Fruit fly (Drosophila melanogaster) whole organism, embryonic: ENCODE data around the gene Nmdar2.

ENCODE experiments used
- Asciz ChIP-seq: fragments of 200-800 bp; sonication (Bioruptor generic); optimal IDR thresholded peaks from 2 replicates; lab custom pipeline; 2017; ENCODE audit warnings: missing biosample characterization, mild to moderate bottlenecking, missing genetic modification characterization, missing genetic modification reagents
- B-H1 ChIP-seq: fragments of 200-800 bp; sonication (Bioruptor generic); IDR thresholded peaks from 3 replicates; pipeline ENCODE4 v1.3.6; 2022; ENCODE audit warnings: missing biosample characterization, missing genetic modification characterization
- C15 ChIP-seq: fragments of 200-800 bp; sonication (Bioruptor generic); IDR thresholded peaks from 3 replicates; pipeline ENCODE4 v1.3.6; 2022; ENCODE audit warnings: missing biosample characterization, missing genetic modification characterization
- CG10654 ChIP-seq: fragments of 200-800 bp; sonication (Bioruptor generic); optimal IDR thresholded peaks from 2 replicates; lab custom pipeline; 2016; ENCODE audit warnings: missing biosample characterization, missing genetic modification characterization
- CG11560 ChIP-seq: fragments of 200-800 bp; sonication (Bioruptor generic); IDR thresholded peaks from 3 replicates; pipeline ENCODE4 v1.3.6; 2022; ENCODE audit warnings: missing biosample characterization, missing genetic modification characterization
- CG14441 ChIP-seq: fragments of 200-800 bp; sonication (Bioruptor generic); IDR thresholded peaks from 2 replicates; pipeline ENCODE4 v1.3.6; 2022; ENCODE audit warnings: missing biosample characterization, missing genetic modification characterization
- CG15696 ChIP-seq: fragments of 200-800 bp; sonication (Bioruptor generic); optimal IDR thresholded peaks from 2 replicates; lab custom pipeline; 2019; ENCODE audit warnings: missing biosample characterization, mild to moderate bottlenecking, missing genetic modification characterization, moderate library complexity
- CG17361 ChIP-seq: fragments of 200-800 bp; sonication (Bioruptor generic); IDR thresholded peaks from 3 replicates; pipeline ENCODE4 v1.3.6; 2022; ENCODE audit warnings: missing biosample characterization, missing genetic modification characterization
- CG30403 ChIP-seq: fragments of 200-800 bp; sonication (Bioruptor generic); optimal IDR thresholded peaks from 3 replicates; lab custom pipeline; 2016; ENCODE audit warnings: missing biosample characterization, missing genetic modification characterization
- CG4820 ChIP-seq: fragments of 200-800 bp; sonication (Bioruptor generic); optimal IDR thresholded peaks from 3 replicates; lab custom pipeline; 2016; ENCODE audit warnings: missing biosample characterization, missing genetic modification characterization
- CG6272 ChIP-seq: fragments of 200-800 bp; sonication (Bioruptor generic); IDR thresholded peaks from 2 replicates; pipeline ENCODE4 v1.3.6; 2022; ENCODE audit warnings: missing biosample characterization, missing genetic modification characterization
- CG8765 ChIP-seq: fragments of 200-800 bp; sonication (Bioruptor generic); IDR thresholded peaks from 2 replicates; pipeline ENCODE4 v1.3.6; 2022; ENCODE audit warnings: missing biosample characterization, missing genetic modification characterization
- CG9609 ChIP-seq: fragments of 200-800 bp; sonication (Bioruptor generic); optimal IDR thresholded peaks from 3 replicates; lab custom pipeline; 2016; ENCODE audit warnings: missing biosample characterization, missing genetic modification characterization
- CG9797 ChIP-seq: fragments of 200-800 bp; sonication (Bioruptor generic); optimal IDR thresholded peaks from 3 replicates; lab custom pipeline; 2018; ENCODE audit warnings: missing biosample characterization, mild to moderate bottlenecking, missing genetic modification characterization
- CkIIα-i1 ChIP-seq: fragments of 200-800 bp; sonication (Bioruptor generic); IDR thresholded peaks from 2 replicates; pipeline ENCODE4 v1.3.6; 2022; ENCODE audit warnings: missing biosample characterization, missing genetic modification characterization
- Deaf1 ChIP-seq: fragments of 200-800 bp; optimal IDR thresholded peaks from 3 replicates; lab custom pipeline; 2019; ENCODE audit warnings: missing biosample characterization, mild to moderate bottlenecking, missing genetic modification characterization, moderate library complexity
- Elba2 ChIP-seq: fragments of 200-800 bp; sonication (Bioruptor generic); optimal IDR thresholded peaks from 3 replicates; lab custom pipeline; 2016; ENCODE audit warnings: missing biosample characterization, missing genetic modification characterization
- Hmx ChIP-seq: fragments of 200-800 bp; sonication (Bioruptor generic); optimal IDR thresholded peaks from 2 replicates; lab custom pipeline; 2016; ENCODE audit warnings: missing biosample characterization, missing genetic modification characterization
- Lhr ChIP-seq: fragments of 200-800 bp; sonication (Bioruptor generic); optimal IDR thresholded peaks from 3 replicates; lab custom pipeline; 2017; ENCODE audit warnings: mild to moderate bottlenecking, missing biosample characterization, missing genetic modification reagents, missing genetic modification characterization
- MBD-R2 ChIP-seq: fragments of 200-800 bp; sonication (Bioruptor generic); IDR thresholded peaks from 2 replicates; pipeline ENCODE4 v1.3.6; 2022; ENCODE audit warnings: missing biosample characterization, missing genetic modification characterization
- MESR4 ChIP-seq: fragments of 200-800 bp; sonication (Bioruptor generic); optimal IDR thresholded peaks from 2 replicates; lab custom pipeline; 2018; ENCODE audit warnings: missing biosample characterization, mild to moderate bottlenecking, missing genetic modification characterization, moderate library complexity
- Neu2 ChIP-seq: fragments of 200-800 bp; sonication (Bioruptor generic); optimal IDR thresholded peaks from 3 replicates; lab custom pipeline; 2016; ENCODE audit warnings: missing biosample characterization, missing genetic modification characterization, borderline replicate concordance
- Oaz ChIP-seq: fragments of 200-800 bp; sonication (Bioruptor generic); IDR thresholded peaks from 2 replicates; pipeline ENCODE4 v1.3.6; 2022; ENCODE audit warnings: missing biosample characterization, missing genetic modification characterization
- Oli ChIP-seq: fragments of 200-800 bp; sonication (Bioruptor generic); optimal IDR thresholded peaks from 2 replicates; lab custom pipeline; 2018; ENCODE audit warnings: missing biosample characterization, mild to moderate bottlenecking, missing genetic modification characterization, moderate library complexity
- Pdp1 ChIP-seq, 2 experiments: fragments of 200-800 bp; sonication (Bioruptor generic); optimal IDR thresholded peaks; 3 replicates each; lab custom pipeline; 2016; ENCODE audit warnings: missing biosample characterization in 2 of 2, missing genetic modification characterization in 2 of 2, mild to moderate bottlenecking in 1 of 2, moderate library complexity in 1 of 2
- br ChIP-seq: fragments of >200 bp; optimal IDR thresholded peaks from 2 replicates; lab custom pipeline; 2017
- cato ChIP-seq: fragments of 200-800 bp; sonication (Bioruptor generic); optimal IDR thresholded peaks from 2 replicates; lab custom pipeline; 2016; ENCODE audit warnings: missing biosample characterization, missing genetic modification characterization, borderline replicate concordance
- ci ChIP-seq: fragments of 200-800 bp; sonication (Bioruptor generic); IDR thresholded peaks from 3 replicates; pipeline ENCODE4 v1.3.6; 2022; ENCODE audit warnings: missing biosample characterization, missing genetic modification characterization
- corto ChIP-seq: fragments of 200-800 bp; sonication (Bioruptor generic); optimal IDR thresholded peaks from 2 replicates; lab custom pipeline; 2016; ENCODE audit warnings: missing biosample characterization, mild to moderate bottlenecking, missing genetic modification characterization, moderate library complexity
- crp ChIP-seq, 2 experiments: fragments of 200-800 bp; sonication (Bioruptor generic); optimal IDR thresholded peaks; 2 replicates in 1 of 2; 3 replicates in 1 of 2; lab custom pipeline; 2017; ENCODE audit warnings: missing biosample characterization in 2 of 2, missing genetic modification characterization in 2 of 2, mild to moderate bottlenecking in 1 of 2, moderate library complexity in 1 of 2
- danr ChIP-seq: fragments of 200-800 bp; sonication (Bioruptor generic); IDR thresholded peaks from 2 replicates; pipeline ENCODE4 v1.3.6; 2022; ENCODE audit warnings: missing biosample characterization, missing genetic modification characterization
- dpn ChIP-seq, 2 experiments: fragments of 200-800 bp; sonication (Bioruptor generic); optimal IDR thresholded peaks; 3 replicates each; lab custom pipeline; 2016; ENCODE audit warnings: missing biosample characterization in 2 of 2, missing genetic modification characterization in 2 of 2
- ken ChIP-seq: fragments of 200-800 bp; sonication (Bioruptor generic); IDR thresholded peaks from 3 replicates; pipeline ENCODE4 v1.3.6; 2022; ENCODE audit warnings: missing biosample characterization, missing genetic modification characterization
- lbe ChIP-seq: fragments of 200-800 bp; sonication (Bioruptor generic); optimal IDR thresholded peaks from 2 replicates; lab custom pipeline; 2016; ENCODE audit warnings: missing biosample characterization, mild to moderate bottlenecking, missing genetic modification characterization
- lmd ChIP-seq: fragments of 200-800 bp; sonication (Bioruptor generic); IDR thresholded peaks from 2 replicates; pipeline ENCODE4 v1.3.6; 2022; ENCODE audit warnings: missing biosample characterization, missing genetic modification characterization
- nmo ChIP-seq: fragments of 200-800 bp; sonication (Bioruptor generic); optimal IDR thresholded peaks from 2 replicates; lab custom pipeline; 2018; ENCODE audit warnings: missing biosample characterization, mild to moderate bottlenecking, missing genetic modification characterization, moderate library complexity
- pan ChIP-seq, 4 experiments: fragments of >200 bp in 3 of 4; fragments of 200-800 bp in 1 of 4; sonication (Bioruptor generic) in 1 of 4; optimal IDR thresholded peaks in 3 of 4; IDR thresholded peaks in 1 of 4; 2 replicates each; pipeline versions ENCODE4 v1.3.6 to Lab custom; 2017 to 2022; ENCODE audit warnings: missing biosample characterization in 2 of 4, missing genetic modification characterization in 2 of 4, mixed read lengths in 1 of 4
- prd ChIP-seq, 3 experiments: fragments of >200 bp in 2 of 3; fragments of 200-800 bp in 1 of 3; sonication (Bioruptor generic) in 1 of 3; optimal IDR thresholded peaks in 2 of 3; IDR thresholded peaks in 1 of 3; 2 replicates in 2 of 3; 3 replicates in 1 of 3; pipeline versions ENCODE4 v1.3.6 to Lab custom; 2017 to 2022; ENCODE audit warnings: missing biosample characterization in 1 of 3, missing genetic modification characterization in 1 of 3
- pzg ChIP-seq: fragments of 200-800 bp; sonication (Bioruptor generic); optimal IDR thresholded peaks from 3 replicates; lab custom pipeline; 2018; ENCODE audit warnings: missing biosample characterization, mild to moderate bottlenecking, missing genetic modification characterization, moderate library complexity
- row ChIP-seq: fragments of 200-800 bp; sonication (Bioruptor generic); IDR thresholded peaks from 3 replicates; pipeline ENCODE4 v1.3.6; 2022; ENCODE audit warnings: missing biosample characterization, missing genetic modification characterization
- sens ChIP-seq: fragments of 200-800 bp; sonication (Bioruptor generic); peaks from one replicate; lab custom pipeline; 2016; ENCODE audit warnings: missing biosample characterization, missing genetic modification characterization
- sr ChIP-seq: fragments of 200-800 bp; sonication (Bioruptor generic); IDR thresholded peaks from 3 replicates; pipeline ENCODE4 v1.3.6; 2022; ENCODE audit warnings: missing biosample characterization, missing genetic modification characterization
- ssp ChIP-seq: fragments of 200-800 bp; sonication (Bioruptor generic); IDR thresholded peaks from 2 replicates; pipeline ENCODE4 v1.3.6; 2022; ENCODE audit warnings: missing biosample characterization, missing genetic modification characterization
- tin ChIP-seq: fragments of 200-800 bp; sonication (Bioruptor generic); optimal IDR thresholded peaks from 3 replicates; lab custom pipeline; 2016; ENCODE audit warnings: missing biosample characterization, missing genetic modification characterization
- trem ChIP-seq: fragments of 200-800 bp; optimal IDR thresholded peaks from 3 replicates; lab custom pipeline; 2019; ENCODE audit warnings: missing biosample characterization, mild to moderate bottlenecking, missing genetic modification characterization, moderate library complexity
- unc-4 ChIP-seq: fragments of 200-800 bp; sonication (Bioruptor generic); IDR thresholded peaks from 2 replicates; pipeline ENCODE4 v1.3.6; 2022; ENCODE audit warnings: missing biosample characterization, missing genetic modification characterization; ENCODE audit not compliant: partially characterized antibody
- vfl ChIP-seq: fragments of 200-800 bp; sonication (Bioruptor generic); optimal IDR thresholded peaks from 2 replicates; lab custom pipeline; 2016; ENCODE audit warnings: missing biosample characterization, missing genetic modification characterization
- wdn ChIP-seq: fragments of 200-800 bp; sonication (Bioruptor generic); IDR thresholded peaks from 2 replicates; pipeline ENCODE4 v1.3.6; 2022; ENCODE audit warnings: missing biosample characterization, missing genetic modification characterization
- z ChIP-seq: fragments of 200-800 bp; sonication (Bioruptor generic); IDR thresholded peaks from 3 replicates; pipeline ENCODE4 v1.3.6; 2022; ENCODE audit warnings: missing biosample characterization, missing genetic modification characterization

The Nmdar2 gene

DNA sequence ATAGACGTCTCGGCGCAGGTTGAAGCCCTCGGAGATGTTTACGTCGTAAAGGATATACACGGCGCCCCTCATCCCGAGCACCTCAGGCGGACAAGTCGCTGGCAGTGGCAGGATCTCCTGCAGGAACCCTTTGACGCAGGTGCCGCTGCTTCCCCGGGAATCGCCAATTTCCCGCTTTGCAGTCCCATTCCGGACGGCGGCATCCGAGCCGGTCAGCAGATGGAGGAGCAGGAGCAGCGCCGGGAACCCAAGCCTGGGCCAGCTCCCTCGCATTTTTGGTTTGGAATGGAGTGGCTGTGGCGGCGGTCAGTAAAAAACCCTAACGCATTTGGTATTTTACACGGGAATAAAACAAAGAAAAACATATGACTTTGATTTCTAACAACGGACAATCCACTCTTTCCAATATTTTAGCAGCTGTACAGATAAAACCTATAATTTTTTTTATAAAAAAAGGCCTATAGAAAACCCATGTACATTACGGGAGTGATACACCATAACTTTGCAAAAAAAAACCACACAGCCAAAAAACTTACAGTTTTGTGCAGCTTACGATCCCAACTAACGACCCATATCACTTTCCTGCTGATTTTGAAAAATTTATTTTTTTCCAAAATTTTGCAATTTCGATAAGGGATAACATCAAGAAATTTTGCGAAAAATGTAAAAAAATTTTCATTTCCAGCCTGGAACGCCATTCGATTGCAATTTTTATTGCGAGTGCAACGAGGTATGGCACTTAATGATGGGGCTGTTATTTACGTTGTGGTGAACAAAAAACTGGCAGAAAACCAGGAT lies 41.7 kb downstream of the Nmdar2 start, which contains the start of the genes O-fut2 and CG14777 (continued):
- no peak for TF ChIP-seq ken
- TF ChIP-seq tin (GFP tag; lab: Kevin White, UChicago), result no peak
- peak; percentile 24 for TF ChIP-seq lbe (GFP tag; lab: Kevin White, UChicago)
- no peak for TF ChIP-seq Deaf1 (tag; lab: Kevin White, UChicago)
- no peak for TF ChIP-seq CkIIα-i1 (GFP tag; lab: Robert Waterston, UW)
- TF ChIP-seq br (lab: Kevin White, UChicago), result no peak
- 0 out of 2 replicates have a peak, but pooled peaks have one; percentile 32 for TF ChIP-seq CG14441
- no peak for TF ChIP-seq z
- TF ChIP-seq corto (GFP tag; lab: Kevin White, UChicago), result no peak
- TF ChIP-seq CG17361, result 0 out of 3 replicates have a peak, but pooled peaks have one; percentile 9
- peak; percentile 7 for TF ChIP-seq CG9797 (GFP tag; lab: Kevin White, UChicago)
- TF ChIP-seq unc-4 (GFP tag; lab: Robert Waterston, UW), result no peak
- TF ChIP-seq MBD-R2, result peak; percentile 63
- TF ChIP-seq cato, result no peak
- TF ChIP-seq prd (optimal IDR thresholded peaks at IDR 0.05; lab: Kevin White, UChicago), result no peak
- TF ChIP-seq prd (GFP tag; IDR thresholded peaks at IDR 0.05; lab: Robert Waterston, UW), result peak; percentile 21; the same call in 1 of the 3 replicates
- TF ChIP-seq Neu2 (GFP tag; lab: Kevin White, UChicago), result no peak
- no peak for TF ChIP-seq dpn (GFP tag; optimal IDR thresholded peaks at IDR 0.05; lab: Kevin White, UChicago)
- TF ChIP-seq pzg (GFP tag; lab: Kevin White, UChicago), result peak; percentile 12
- TF ChIP-seq CG10654, result no peak
- no peak for TF ChIP-seq nmo (GFP tag; lab: Kevin White, UChicago)
- TF ChIP-seq sens, result peak; percentile 63
- no peak for TF ChIP-seq lmd
- no peak for TF ChIP-seq danr (GFP tag; lab: Robert Waterston, UW)
- TF ChIP-seq CG11560 (tag; lab: Robert Waterston, UW), result no peak
- no peak for TF ChIP-seq CG4820
- TF ChIP-seq vfl (GFP tag; lab: Kevin White, UChicago), result no peak
- no peak for TF ChIP-seq Hmx (GFP tag; lab: Kevin White, UChicago)
- no peak for TF ChIP-seq B-H1 (GFP tag; lab: Robert Waterston, UW)
- no peak for TF ChIP-seq Oli
- TF ChIP-seq CG9609 (GFP tag; lab: Kevin White, UChicago), result no peak
- TF ChIP-seq Oaz (GFP tag; lab: Robert Waterston, UW), result 0 out of 2 replicates have a peak, but pooled peaks have one; percentile 15
- 0 out of 3 replicates have a peak, but pooled peaks have one; percentile 7 for TF ChIP-seq sr (GFP tag; lab: Robert Waterston, UW)
- no peak for TF ChIP-seq Lhr
- TF ChIP-seq ci (GFP tag; lab: Robert Waterston, UW), result 0 out of 3 replicates have a peak, but pooled peaks have one; percentile 11
- no peak for TF ChIP-seq ssp (GFP tag; lab: Robert Waterston, UW)
- no peak for TF ChIP-seq Asciz (GFP tag; lab: Kevin White, UChicago)
- TF ChIP-seq CG6272 (GFP tag; lab: Robert Waterston, UW), result no peak
- TF ChIP-seq CG8765 (GFP tag; lab: Robert Waterston, UW), result no peak
- TF ChIP-seq C15 (GFP tag; lab: Robert Waterston, UW), result no peak
- TF ChIP-seq Pdp1 (GFP tag; optimal IDR thresholded peaks at IDR 0.05; lab: Kevin White, UChicago), result peak in 1 of 2 experiments; percentile 5
- peak; percentile 60 for TF ChIP-seq MESR4 (GFP tag; lab: Kevin White, UChicago)
- peak; percentile 17 for TF ChIP-seq trem (tag; lab: Kevin White, UChicago)
- no peak for TF ChIP-seq Elba2 (GFP tag; lab: Kevin White, UChicago)
- no peak for TF ChIP-seq wdn
- peak; percentile 42; the same call in 2 of the 3 replicates for TF ChIP-seq row
- TF ChIP-seq CG15696 (tag; lab: Kevin White, UChicago), result no peak
- TF ChIP-seq crp (GFP tag; optimal IDR thresholded peaks at IDR 0.05; lab: Kevin White, UChicago), result peak in 1 of 2 experiments; percentile 67
- peak; percentile 9 for TF ChIP-seq CG30403
- no peak for TF ChIP-seq pan (optimal IDR thresholded peaks at IDR 0.05; lab: Kevin White, UChicago)
- TF ChIP-seq pan (GFP tag; optimal IDR thresholded peaks at IDR 0.05 in 1 of 2, IDR thresholded peaks at IDR 0.05 in 1 of 2), result peak in 1 of 2 experiments; percentile 6
